Worm (Caenorhabditis elegans) whole organism, early embryonic: ENCODE measurements around the gene arrd-22.

Experiments
- aly-1 ChIP-seq: sonication (generic microtip); optimal IDR thresholded peaks from 2 replicates; lab custom pipeline; 2016; ENCODE audit warnings: missing genetic modification characterization, missing compliant biosample characterization
- ama-1 ChIP-seq: fragments of 150-350 bp; optimal IDR thresholded peaks from 2 replicates; lab custom pipeline; 2014
- flt-1 ChIP-seq: fragments of 200-800 bp; sonication (Bioruptor generic); IDR thresholded peaks from 2 replicates; pipeline ENCODE4 v1.3.6; 2022; ENCODE audit warnings: missing genetic modification characterization, missing compliant biosample characterization
- hmbx-1 ChIP-seq: sonication (generic microtip); optimal IDR thresholded peaks from 2 replicates; lab custom pipeline; 2016; ENCODE audit warnings: mild to moderate bottlenecking, missing genetic modification characterization, missing compliant biosample characterization
- hmg-4 ChIP-seq: fragments of 200-800 bp; sonication (Bioruptor generic); optimal IDR thresholded peaks from 2 replicates; lab custom pipeline; 2018; ENCODE audit warnings: mild to moderate bottlenecking, missing genetic modification characterization, missing compliant biosample characterization
- pes-1 ChIP-seq: fragments of 200-800 bp; sonication (Bioruptor generic); IDR thresholded peaks from 2 replicates; pipeline ENCODE4 v1.3.6; 2022; ENCODE audit warnings: missing genetic modification reagents, missing genetic modification characterization, missing compliant biosample characterization
- tbx-37 ChIP-seq: fragments of 200-800 bp; sonication (Bioruptor generic); conservative IDR thresholded peaks from 2 replicates; pipeline ENCODE4 v1.3.6; 2022; ENCODE audit warnings: missing genetic modification reagents, missing genetic modification characterization, missing compliant biosample characterization

DNA sequence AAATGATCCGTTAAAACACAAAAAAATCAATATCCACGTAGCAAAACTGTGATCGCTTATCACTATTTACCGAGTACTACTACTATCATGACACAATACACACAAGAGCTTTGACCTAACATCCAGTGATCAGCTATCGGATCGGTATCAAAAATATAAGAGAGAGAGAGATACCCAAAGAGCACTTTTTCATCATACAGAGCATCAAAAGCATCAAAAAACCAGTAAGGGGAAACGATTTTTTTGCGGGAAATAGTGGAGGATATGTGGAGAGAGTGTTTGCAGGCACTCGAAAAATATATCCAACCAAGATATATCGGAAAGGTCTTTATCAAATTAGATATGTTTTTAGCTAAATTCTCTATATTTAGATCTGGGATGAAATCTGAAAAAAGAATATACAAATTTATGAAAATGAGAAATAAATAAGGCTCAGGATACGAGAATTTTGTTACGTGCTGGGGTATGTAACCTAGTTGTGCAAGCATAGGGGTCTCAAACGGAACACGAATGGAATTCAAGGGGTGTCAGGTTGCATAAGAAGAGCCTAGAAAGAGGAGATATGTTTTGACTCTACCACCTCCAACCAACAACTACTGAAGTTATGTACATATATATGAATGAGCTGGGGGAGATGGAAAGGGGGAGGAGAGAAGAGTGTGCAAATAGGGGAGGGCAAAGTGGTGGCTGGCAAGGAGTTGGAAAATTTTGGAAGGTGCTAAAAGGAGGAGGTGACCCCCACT, 34.9 kb downstream of the arrd-22 start:
- TF ChIP-seq ama-1 (lab: Kevin White, UChicago) (no peak), aly-1 (tag; lab: Kevin White, UChicago) (no peak), hmg-4 (GFP tag; lab: Kevin White, UChicago) (peak; percentile 21), flt-1 (GFP tag; lab: Robert Waterston, UW) (no peak), tbx-37 (GFP tag; lab: Robert Waterston, UW) (no peak), pes-1 (no peak), hmbx-1 (tag; lab: Kevin White, UChicago) (no peak)
